Worm (Caenorhabditis elegans): ENCODE results near the gene F42A8.1.

- TF ChIP-seq bed-3 (GFP tag; optimal IDR thresholded peaks at IDR 0.05) (no peak), nhr-28 (tag; optimal IDR thresholded peaks at IDR 0.05) (no peak)
These were observed 33.1 kb downstream of the F42A8.1 start for ce11 chrII:9313335-9313734.
